Worm (Caenorhabditis elegans): Measurements from ENCODE around the gene F36F12.7.

DNA sequence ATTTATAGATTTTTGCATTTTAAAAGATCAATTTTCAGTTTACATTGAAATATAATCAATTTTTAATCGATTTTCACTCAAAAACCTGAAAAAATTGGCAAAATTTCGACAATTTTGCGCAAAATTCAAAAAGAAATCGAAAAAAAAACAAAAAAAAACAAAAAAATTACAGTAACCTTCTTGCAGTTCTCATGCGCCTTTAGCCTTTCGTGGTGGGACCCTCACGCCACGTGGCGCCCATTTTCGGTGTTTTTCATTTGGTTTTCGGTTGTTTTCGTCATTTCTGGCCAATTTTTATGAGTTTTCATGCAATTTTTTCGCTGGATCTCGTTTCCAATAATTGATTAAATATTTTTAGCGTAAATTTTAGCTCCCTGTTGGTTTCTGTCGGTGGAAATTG, 31.7 kb upstream of the F36F12.7 start:
- TF ChIP-seq him-1 (tag; optimal IDR thresholded peaks at IDR 0.05) (no peak), W03F9.2 (tag; optimal IDR thresholded peaks at IDR 0.05) (peak; percentile 44), dao-5 (tag; optimal IDR thresholded peaks at IDR 0.05) (no peak)
